Fruit fly (Drosophila melanogaster) whole organism, pupa: ENCODE data around the gene Acph-1.
A peak's percentile ranks its signal among the peaks of the same experiment; 100 is the strongest.

ENCODE experiments used
- CG10348 ChIP-seq: fragments of 200-800 bp; sonication (Bioruptor generic); IDR thresholded peaks from 2 replicates; pipeline ENCODE4 v1.3.6; 2022; ENCODE audit warnings: missing biosample characterization, missing genetic modification characterization
- CG12605 ChIP-seq: fragments of 200-800 bp; sonication (Bioruptor generic); IDR thresholded peaks from 2 replicates; pipeline ENCODE4 v1.3.6; 2022; ENCODE audit warnings: missing biosample characterization, missing genetic modification characterization
- CG13204 ChIP-seq: fragments of 200-800 bp; sonication (Bioruptor generic); optimal IDR thresholded peaks from 2 replicates; lab custom pipeline; 2018; ENCODE audit warnings: missing biosample characterization, mild to moderate bottlenecking, missing genetic modification characterization, moderate library complexity
- CG14655 ChIP-seq: fragments of 200-800 bp; sonication (Bioruptor generic); optimal IDR thresholded peaks from 3 replicates; lab custom pipeline; 2017; ENCODE audit warnings: mild to moderate bottlenecking, missing biosample characterization, missing genetic modification reagents, missing genetic modification characterization
- CG15710 ChIP-seq: fragments of 200-800 bp; sonication (Bioruptor generic); optimal IDR thresholded peaks from 2 replicates; lab custom pipeline; 2018; ENCODE audit warnings: missing biosample characterization, mild to moderate bottlenecking, missing genetic modification characterization, moderate library complexity
- CG17806 ChIP-seq: fragments of 200-800 bp; sonication (Bioruptor generic); optimal IDR thresholded peaks from 2 replicates; lab custom pipeline; 2018; ENCODE audit warnings: missing biosample characterization, mild to moderate bottlenecking, missing genetic modification characterization, moderate library complexity
- CG32121 ChIP-seq: fragments of 200-800 bp; sonication (Bioruptor generic); IDR thresholded peaks from 2 replicates; pipeline ENCODE4 v1.3.6; 2022; ENCODE audit warnings: missing biosample characterization, missing genetic modification characterization
- CG34367 ChIP-seq: fragments of 200-800 bp; sonication (Bioruptor generic); optimal IDR thresholded peaks from 2 replicates; lab custom pipeline; 2018; ENCODE audit warnings: missing biosample characterization, mild to moderate bottlenecking, missing genetic modification characterization
- CG4496 ChIP-seq: fragments of 200-800 bp; sonication (Bioruptor generic); IDR thresholded peaks from 3 replicates; pipeline ENCODE4 v1.3.6; 2022; ENCODE audit warnings: missing biosample characterization, missing genetic modification characterization
- CG8159 ChIP-seq: fragments of 200-800 bp; sonication (Bioruptor generic); optimal IDR thresholded peaks from 3 replicates; lab custom pipeline; 2018; ENCODE audit warnings: missing biosample characterization, mild to moderate bottlenecking, missing genetic modification characterization, moderate library complexity
- CG8301 ChIP-seq: fragments of 200-800 bp; sonication (Bioruptor generic); optimal IDR thresholded peaks from 2 replicates; lab custom pipeline; 2018; ENCODE audit warnings: missing biosample characterization, mild to moderate bottlenecking, missing genetic modification characterization
- CG9948 ChIP-seq: fragments of 200-800 bp; sonication (Bioruptor generic); optimal IDR thresholded peaks from 2 replicates; lab custom pipeline; 2018; ENCODE audit warnings: missing biosample characterization, mild to moderate bottlenecking, missing genetic modification characterization, moderate library complexity
- D1 ChIP-seq: fragments of 200-800 bp; sonication (Bioruptor generic); optimal IDR thresholded peaks from 2 replicates; lab custom pipeline; 2018; ENCODE audit warnings: missing biosample characterization, mild to moderate bottlenecking, missing genetic modification characterization, moderate library complexity
- EcR ChIP-seq: fragments of 200-800 bp; sonication (Bioruptor generic); optimal IDR thresholded peaks from 3 replicates; lab custom pipeline; 2019; ENCODE audit warnings: missing biosample characterization, missing genetic modification characterization, mild to moderate bottlenecking, moderate library complexity, missing genetic modification reagents
- Ets98B ChIP-seq: fragments of 200-800 bp; sonication (Bioruptor generic); IDR thresholded peaks from 2 replicates; pipeline ENCODE4 v1.3.6; 2022; ENCODE audit warnings: missing biosample characterization, missing genetic modification characterization
- Pif1A ChIP-seq: fragments of 200-800 bp; sonication (Bioruptor generic); optimal IDR thresholded peaks from 3 replicates; lab custom pipeline; 2016; ENCODE audit warnings: missing biosample characterization, missing genetic modification characterization
- Pif1B ChIP-seq: fragments of 200-800 bp; sonication (Bioruptor generic); optimal IDR thresholded peaks from 3 replicates; lab custom pipeline; 2016; ENCODE audit warnings: missing biosample characterization, missing genetic modification characterization
- Snoo ChIP-seq: fragments of 200-800 bp; sonication (Bioruptor generic); optimal IDR thresholded peaks from 3 replicates; lab custom pipeline; 2017; ENCODE audit warnings: missing biosample characterization, mild to moderate bottlenecking, missing genetic modification characterization, inconsistent platforms
- fd96Ca ChIP-seq: fragments of 200-800 bp; sonication (Bioruptor generic); IDR thresholded peaks from 3 replicates; pipeline ENCODE4 v1.3.6; 2022; ENCODE audit warnings: missing biosample characterization, missing genetic modification characterization
- gl ChIP-seq: fragments of 200-800 bp; sonication (Bioruptor generic); optimal IDR thresholded peaks from 2 replicates; lab custom pipeline; 2018; ENCODE audit warnings: missing biosample characterization, mild to moderate bottlenecking, missing genetic modification characterization
- rn ChIP-seq: fragments of 200-800 bp; sonication (Bioruptor generic); IDR thresholded peaks from 2 replicates; pipeline ENCODE4 v1.3.6; 2022; ENCODE audit warnings: missing biosample characterization, missing genetic modification characterization

Gene Acph-1

dm6 chr3R:29978595-29978994 lies 14.6 kb downstream of the Acph-1 start:
- TF ChIP-seq Ets98B: no peak
- TF ChIP-seq gl (tag; lab: Kevin White, UChicago): no peak
- peak; percentile 5 for TF ChIP-seq CG34367 (tag; lab: Kevin White, UChicago)
- no peak for TF ChIP-seq Snoo (tag; lab: Kevin White, UChicago)
- no peak for TF ChIP-seq CG13204 (GFP tag; lab: Kevin White, UChicago)
- no peak for TF ChIP-seq CG8301 (tag; lab: Kevin White, UChicago)
- TF ChIP-seq fd96Ca (GFP tag; lab: Robert Waterston, UW): no peak
- TF ChIP-seq CG15710 (tag; lab: Kevin White, UChicago): peak; percentile 33
- no peak for TF ChIP-seq rn (GFP tag; lab: Robert Waterston, UW)
- TF ChIP-seq D1 (tag; lab: Kevin White, UChicago): no peak
- TF ChIP-seq CG17806 (tag; lab: Kevin White, UChicago): no peak
- TF ChIP-seq CG14655 (GFP tag; lab: Kevin White, UChicago): peak; percentile 14
- TF ChIP-seq CG9948 (tag; lab: Kevin White, UChicago): no peak
- peak; percentile 41 for TF ChIP-seq CG8159
- TF ChIP-seq Pif1B (GFP tag; lab: Kevin White, UChicago): no peak
- TF ChIP-seq CG32121 (GFP tag; lab: Robert Waterston, UW): no peak
- TF ChIP-seq Pif1A (GFP tag; lab: Kevin White, UChicago): peak; percentile 19
- TF ChIP-seq CG12605 (GFP tag; lab: Robert Waterston, UW): no peak
- no peak for TF ChIP-seq CG10348 (GFP tag; lab: Robert Waterston, UW)
- TF ChIP-seq CG4496 (GFP tag; lab: Robert Waterston, UW): no peak
- TF ChIP-seq EcR (GFP tag; lab: Kevin White, UChicago): no peak
- TF ChIP-seq, all 21 proteins: peak for 5

- no peak for TF ChIP-seq CG4496 (GFP tag; lab: Robert Waterston, UW)
- no peak for TF ChIP-seq CG14655 (GFP tag; lab: Kevin White, UChicago)
- TF ChIP-seq rn (GFP tag; lab: Robert Waterston, UW): no peak
- no peak for TF ChIP-seq fd96Ca (GFP tag; lab: Robert Waterston, UW)
- no peak for TF ChIP-seq Ets98B
- TF ChIP-seq D1 (tag; lab: Kevin White, UChicago): no peak
- TF ChIP-seq gl (tag; lab: Kevin White, UChicago): no peak
- TF ChIP-seq CG12605 (GFP tag; lab: Robert Waterston, UW): no peak
- TF ChIP-seq CG8301 (tag; lab: Kevin White, UChicago): no peak
- TF ChIP-seq Pif1A (GFP tag; lab: Kevin White, UChicago): no peak
- TF ChIP-seq CG15710 (tag; lab: Kevin White, UChicago): no peak
- no peak for TF ChIP-seq CG9948 (tag; lab: Kevin White, UChicago)
- TF ChIP-seq EcR (GFP tag; lab: Kevin White, UChicago): no peak
- TF ChIP-seq CG17806 (tag; lab: Kevin White, UChicago): no peak
- TF ChIP-seq CG32121 (GFP tag; lab: Robert Waterston, UW): no peak
- no peak for TF ChIP-seq Pif1B (GFP tag; lab: Kevin White, UChicago)
Observed at dm6 chr3R:29969347-29969746, 23.9 kb downstream of the Acph-1 start, which contains the start of gene TkR99D. Gene TkR99D (minus strand): TSS chr3R:29969447.

dm6 chr3R:29963102-29963501 lies 30.1 kb downstream of the Acph-1 start:
- TF ChIP-seq CG13204 (GFP tag; lab: Kevin White, UChicago) (no peak), Ets98B (no peak), CG15710 (tag; lab: Kevin White, UChicago) (no peak), D1 (tag; lab: Kevin White, UChicago) (no peak), CG8159 (no peak), gl (tag; lab: Kevin White, UChicago) (no peak), CG10348 (GFP tag; lab: Robert Waterston, UW) (no peak), CG14655 (GFP tag; lab: Kevin White, UChicago) (no peak), Snoo (tag; lab: Kevin White, UChicago) (no peak), CG17806 (tag; lab: Kevin White, UChicago) (no peak), CG34367 (tag; lab: Kevin White, UChicago) (no peak)

DNA sequence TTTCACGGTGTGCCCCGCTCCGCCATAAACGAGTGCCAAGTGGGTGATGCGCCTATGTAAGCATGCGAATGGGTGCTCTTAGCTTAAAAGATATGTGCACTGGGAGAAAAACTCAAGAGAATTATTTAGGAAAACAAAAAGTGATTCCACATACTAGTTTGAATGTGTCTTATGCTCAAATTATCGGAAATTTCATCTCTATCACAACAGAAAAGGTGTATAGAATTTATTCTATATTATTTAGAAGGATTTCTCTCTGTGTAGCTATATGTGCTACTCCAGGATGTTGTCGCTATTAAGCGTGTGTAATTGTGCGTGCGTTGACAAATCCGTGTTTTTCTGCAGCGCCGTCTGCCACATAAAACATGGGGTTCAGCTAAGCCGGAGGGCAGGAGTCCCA lies 33.9 kb downstream of the Acph-1 start:
- TF ChIP-seq fd96Ca (GFP tag; lab: Robert Waterston, UW): no peak
- peak; percentile 58; the same call in 2 of the 3 replicates for TF ChIP-seq CG4496 (GFP tag; lab: Robert Waterston, UW)
- no peak for TF ChIP-seq rn (GFP tag; lab: Robert Waterston, UW)
- TF ChIP-seq CG9948 (tag; lab: Kevin White, UChicago): no peak
- peak; percentile 34 for TF ChIP-seq CG8159
- no peak for TF ChIP-seq CG10348 (GFP tag; lab: Robert Waterston, UW)
- TF ChIP-seq CG13204 (GFP tag; lab: Kevin White, UChicago): no peak
- peak; percentile 9 for TF ChIP-seq CG14655 (GFP tag; lab: Kevin White, UChicago)
- TF ChIP-seq Pif1B (GFP tag; lab: Kevin White, UChicago): no peak
- TF ChIP-seq D1 (tag; lab: Kevin White, UChicago): no peak
- TF ChIP-seq CG15710 (tag; lab: Kevin White, UChicago): no peak
